Worm (Caenorhabditis elegans) whole organism, L4 larva: ENCODE data around the gene clec-175.

Experiments
- ama-1 ChIP-seq: fragments of 150-350 bp; optimal IDR thresholded peaks from 2 replicates; lab custom pipeline; 2014; ENCODE audit warnings: inconsistent platforms, mixed read lengths
- ceh-32 ChIP-seq: sonication (generic microtip); optimal IDR thresholded peaks from 2 replicates; lab custom pipeline; 2016; ENCODE audit warnings: mild to moderate bottlenecking, missing genetic modification characterization, missing compliant biosample characterization; ENCODE audit not compliant: poor library complexity
- ceh-62 ChIP-seq: sonication (generic microtip); optimal IDR thresholded peaks from 2 replicates; lab custom pipeline; 2017; ENCODE audit warnings: missing biosample characterization, missing genetic modification characterization
- mep-1 ChIP-seq: fragments of 150-350 bp; sonication (generic microtip); optimal IDR thresholded peaks from 3 replicates; lab custom pipeline; 2014; ENCODE audit warnings: missing biosample characterization, missing genetic modification characterization
- nhr-237 ChIP-seq: sonication (generic microtip); optimal IDR thresholded peaks from 2 replicates; lab custom pipeline; 2017; ENCODE audit warnings: missing biosample characterization, missing genetic modification characterization
- nhr-25 ChIP-seq: sonication (generic microtip); optimal IDR thresholded peaks from 2 replicates; lab custom pipeline; 2017; ENCODE audit warnings: missing genetic modification characterization, mild to moderate bottlenecking, missing compliant biosample characterization, antibody characterized with exemption, moderate library complexity, borderline replicate concordance; ENCODE audit not compliant: insufficient read depth
- pha-4 ChIP-seq, 2 experiments: fragments of 150-350 bp in 1 of 2; fragments of 200-800 bp in 1 of 2; sonication (Bioruptor generic) in 1 of 2; IDR thresholded peaks in 1 of 2; optimal IDR thresholded peaks in 1 of 2; 2 replicates each; pipeline versions ENCODE4 v1.3.6 to Lab custom; 2014 to 2022; ENCODE audit warnings: missing genetic modification characterization in 2 of 2, missing genetic modification reagents in 2 of 2, missing biosample characterization in 1 of 2, missing compliant biosample characterization in 1 of 2
- saeg-2 ChIP-seq: fragments of 200-800 bp; sonication (Bioruptor generic); IDR thresholded peaks from 2 replicates; pipeline ENCODE4 v1.3.6; 2022; ENCODE audit warnings: missing genetic modification reagents, missing genetic modification characterization, missing compliant biosample characterization
- skn-1 ChIP-seq: fragments of 150-350 bp; optimal IDR thresholded peaks from 2 replicates; lab custom pipeline; 2014; ENCODE audit warnings: missing biosample characterization, missing genetic modification characterization

- TF ChIP-seq nhr-237 (tag; lab: Kevin White, UChicago) (no peak), ceh-32 (no peak), pha-4 (GFP tag; IDR thresholded peaks at IDR 0.05; lab: Robert Waterston, UW) (no peak), pha-4 (tag; optimal IDR thresholded peaks at IDR 0.05; lab: Kevin White, UChicago) (no peak), mep-1 (no peak), ceh-62 (no peak), ama-1 (lab: Kevin White, UChicago) (no peak), skn-1 (tag; lab: Kevin White, UChicago) (no peak), nhr-25 (tag; lab: Kevin White, UChicago) (no peak), saeg-2 (no peak)
Measured at ce11 chrIV:4395555-4395954, 26.6 kb upstream of the clec-175 start.
